Fruit fly (Drosophila melanogaster) whole organism, embryonic: ENCODE data around the gene CG6136.

Experiments
- ATbp ChIP-seq: fragments of 200-800 bp; sonication (Bioruptor generic); optimal IDR thresholded peaks from 2 replicates; lab custom pipeline; 2017; ENCODE audit warnings: missing biosample characterization, mild to moderate bottlenecking, missing genetic modification characterization, missing genetic modification reagents
- Awh ChIP-seq: fragments of 200-800 bp; sonication (Bioruptor generic); IDR thresholded peaks from 2 replicates; pipeline ENCODE4, ENCODE4 v1.3.6; 2022; ENCODE audit warnings: missing biosample characterization, missing genetic modification characterization
- CG10431 ChIP-seq: fragments of 200-800 bp; sonication (Bioruptor generic); optimal IDR thresholded peaks from 3 replicates; lab custom pipeline; 2018; ENCODE audit warnings: missing biosample characterization, mild to moderate bottlenecking, missing genetic modification characterization
- CG11560 ChIP-seq: fragments of 200-800 bp; sonication (Bioruptor generic); IDR thresholded peaks from 3 replicates; pipeline ENCODE4 v1.3.6; 2022; ENCODE audit warnings: missing biosample characterization, missing genetic modification characterization
- CG14667 ChIP-seq: fragments of 200-800 bp; sonication (Bioruptor generic); IDR thresholded peaks from 2 replicates; pipeline ENCODE4 v1.3.6; 2022; ENCODE audit warnings: missing biosample characterization, missing genetic modification characterization
- CG15073 ChIP-seq: fragments of 200-800 bp; sonication (Bioruptor generic); optimal IDR thresholded peaks from 2 replicates; lab custom pipeline; 2016; ENCODE audit warnings: missing biosample characterization, missing genetic modification characterization
- CG16815 ChIP-seq: fragments of 200-800 bp; sonication (Bioruptor generic); optimal IDR thresholded peaks from 3 replicates; lab custom pipeline; 2017; ENCODE audit warnings: missing biosample characterization, mild to moderate bottlenecking, missing genetic modification characterization
- CG1832 ChIP-seq: fragments of 200-800 bp; sonication (Bioruptor generic); optimal IDR thresholded peaks from 2 replicates; lab custom pipeline; 2017; ENCODE audit warnings: missing biosample characterization, mild to moderate bottlenecking, missing genetic modification characterization, inconsistent platforms
- CG2199 ChIP-seq: fragments of 200-800 bp; sonication (Bioruptor generic); IDR thresholded peaks from 3 replicates; pipeline ENCODE4 v1.3.6; 2022; ENCODE audit warnings: missing biosample characterization, missing genetic modification characterization
- CG31365 ChIP-seq: fragments of 200-800 bp; sonication (Bioruptor generic); optimal IDR thresholded peaks from 2 replicates; lab custom pipeline; 2018; ENCODE audit warnings: missing biosample characterization, mild to moderate bottlenecking, missing genetic modification characterization
- CG31441 ChIP-seq: fragments of 200-800 bp; sonication (Bioruptor generic); IDR thresholded peaks from 2 replicates; pipeline ENCODE4 v1.3.6; 2022; ENCODE audit warnings: missing biosample characterization, missing genetic modification characterization
- CG34224 ChIP-seq: fragments of 200-800 bp; sonication (Bioruptor generic); IDR thresholded peaks from 3 replicates; pipeline ENCODE4 v1.3.6; 2022; ENCODE audit warnings: missing biosample characterization, missing genetic modification characterization; ENCODE audit not compliant: partially characterized antibody
- CG34376 ChIP-seq: fragments of 200-800 bp; sonication (Bioruptor generic); optimal IDR thresholded peaks from 2 replicates; lab custom pipeline; 2018; ENCODE audit warnings: missing biosample characterization, mild to moderate bottlenecking, missing genetic modification characterization
- CG3995 ChIP-seq: fragments of 200-800 bp; sonication (Bioruptor generic); optimal IDR thresholded peaks from 3 replicates; lab custom pipeline; 2016; ENCODE audit warnings: missing biosample characterization, missing genetic modification characterization
- CG4282 ChIP-seq: fragments of 200-800 bp; sonication (Bioruptor generic); optimal IDR thresholded peaks from 2 replicates; lab custom pipeline; 2016; ENCODE audit warnings: missing biosample characterization, missing genetic modification characterization
- CG5180 ChIP-seq: fragments of 200-800 bp; sonication (Bioruptor generic); optimal IDR thresholded peaks from 3 replicates; lab custom pipeline; 2017; ENCODE audit warnings: missing biosample characterization, missing genetic modification characterization, mild to moderate bottlenecking, moderate library complexity, missing genetic modification reagents
- CG6654 ChIP-seq: fragments of 200-800 bp; sonication (Bioruptor generic); optimal IDR thresholded peaks from 2 replicates; lab custom pipeline; 2017; ENCODE audit warnings: missing biosample characterization, mild to moderate bottlenecking, missing genetic modification characterization
- CG7271 ChIP-seq: fragments of 200-800 bp; sonication (Bioruptor generic); optimal IDR thresholded peaks from 2 replicates; lab custom pipeline; 2018; ENCODE audit warnings: missing biosample characterization, mild to moderate bottlenecking, missing genetic modification characterization, moderate library complexity
- CG9609 ChIP-seq: fragments of 200-800 bp; sonication (Bioruptor generic); optimal IDR thresholded peaks from 3 replicates; lab custom pipeline; 2016; ENCODE audit warnings: missing biosample characterization, missing genetic modification characterization
- CG9817 ChIP-seq: fragments of 200-800 bp; sonication (Bioruptor generic); optimal IDR thresholded peaks from 2 replicates; lab custom pipeline; 2018; ENCODE audit warnings: missing biosample characterization, mild to moderate bottlenecking, missing genetic modification characterization, moderate library complexity
- Dip2 ChIP-seq: fragments of 200-800 bp; sonication (Bioruptor generic); IDR thresholded peaks from 2 replicates; pipeline ENCODE4 v1.3.6; 2022; ENCODE audit warnings: missing biosample characterization, missing genetic modification characterization
- Doc2 ChIP-seq: fragments of 200-800 bp; sonication (Bioruptor generic); IDR thresholded peaks from 2 replicates; pipeline ENCODE4 v1.3.6; 2022; ENCODE audit warnings: missing biosample characterization, missing genetic modification characterization
- Fer1 ChIP-seq: fragments of 200-800 bp; sonication (Bioruptor generic); optimal IDR thresholded peaks from 2 replicates; lab custom pipeline; 2017; ENCODE audit warnings: missing biosample characterization, mild to moderate bottlenecking, missing genetic modification characterization
- Hr78 ChIP-seq, 2 experiments: fragments of 200-800 bp in 1 of 2; fragments of >200 bp in 1 of 2; sonication (Bioruptor generic) in 1 of 2; optimal IDR thresholded peaks; 2 replicates each; lab custom pipeline; 2017 to 2019; ENCODE audit warnings: missing biosample characterization in 2 of 2, missing genetic modification characterization in 2 of 2, mild to moderate bottlenecking in 1 of 2, moderate library complexity in 1 of 2
- Neu2 ChIP-seq: fragments of 200-800 bp; sonication (Bioruptor generic); optimal IDR thresholded peaks from 3 replicates; lab custom pipeline; 2016; ENCODE audit warnings: missing biosample characterization, missing genetic modification characterization, borderline replicate concordance
- Nf-YB ChIP-seq: fragments of 200-800 bp; sonication (Bioruptor generic); optimal IDR thresholded peaks from 3 replicates; lab custom pipeline; 2019; ENCODE audit warnings: missing biosample characterization, mild to moderate bottlenecking, missing genetic modification characterization, moderate library complexity
- Opbp ChIP-seq: fragments of 200-800 bp; sonication (Bioruptor generic); IDR thresholded peaks from 3 replicates; pipeline ENCODE4 v1.3.6; 2022; ENCODE audit warnings: missing biosample characterization, missing genetic modification characterization; ENCODE audit not compliant: partially characterized antibody
- Optix ChIP-seq: fragments of 200-800 bp; sonication (Bioruptor generic); IDR thresholded peaks from 3 replicates; pipeline ENCODE4 v1.3.6; 2022; ENCODE audit warnings: missing biosample characterization, missing genetic modification characterization
- Ssrp ChIP-seq: fragments of 200-800 bp; sonication (Bioruptor generic); optimal IDR thresholded peaks from 2 replicates; lab custom pipeline; 2018; ENCODE audit warnings: missing biosample characterization, mild to moderate bottlenecking, missing genetic modification characterization, moderate library complexity
- chif ChIP-seq, 2 experiments: fragments of 200-800 bp; sonication (Bioruptor generic); optimal IDR thresholded peaks; 3 replicates each; lab custom pipeline; 2016; ENCODE audit warnings: missing biosample characterization in 2 of 2, missing genetic modification characterization in 2 of 2
- da ChIP-seq: fragments of 200-800 bp; sonication (Bioruptor generic); optimal IDR thresholded peaks from 2 replicates; lab custom pipeline; 2016; ENCODE audit warnings: missing biosample characterization, missing genetic modification characterization
- ewg ChIP-seq: fragments of 200-800 bp; sonication (Bioruptor generic); optimal IDR thresholded peaks from 3 replicates; lab custom pipeline; 2017; ENCODE audit warnings: mild to moderate bottlenecking, missing biosample characterization, missing genetic modification reagents, missing genetic modification characterization
- exex ChIP-seq: fragments of 200-800 bp; sonication (Bioruptor generic); optimal IDR thresholded peaks from 4 replicates; lab custom pipeline; 2018; ENCODE audit warnings: missing biosample characterization, mild to moderate bottlenecking, missing genetic modification characterization, moderate library complexity
- fd102C ChIP-seq: fragments of 200-800 bp; sonication (Bioruptor generic); optimal IDR thresholded peaks from 2 replicates; lab custom pipeline; 2018; ENCODE audit warnings: missing biosample characterization, mild to moderate bottlenecking, missing genetic modification characterization, moderate library complexity
- fru ChIP-seq: fragments of >200 bp; optimal IDR thresholded peaks from 2 replicates; lab custom pipeline; 2017
- ham ChIP-seq: fragments of 200-800 bp; sonication (Bioruptor generic); IDR thresholded peaks from 2 replicates; pipeline ENCODE4 v1.3.6; 2022; ENCODE audit warnings: missing biosample characterization, missing genetic modification characterization
- hbn ChIP-seq: fragments of 200-800 bp; sonication (Bioruptor generic); IDR thresholded peaks from 2 replicates; pipeline ENCODE4 v1.3.6; 2022; ENCODE audit warnings: missing biosample characterization, missing genetic modification characterization; ENCODE audit not compliant: partially characterized antibody
- hth ChIP-seq: fragments of >200 bp; optimal IDR thresholded peaks from 2 replicates; lab custom pipeline; 2017; ENCODE audit warnings: inconsistent platforms
- lmd ChIP-seq: fragments of 200-800 bp; sonication (Bioruptor generic); IDR thresholded peaks from 2 replicates; pipeline ENCODE4 v1.3.6; 2022; ENCODE audit warnings: missing biosample characterization, missing genetic modification characterization
- luna ChIP-seq: fragments of 200-800 bp; sonication (Bioruptor generic); optimal IDR thresholded peaks from 2 replicates; lab custom pipeline; 2016; ENCODE audit warnings: missing biosample characterization, missing genetic modification characterization
- oc ChIP-seq: fragments of 200-800 bp; sonication (Bioruptor generic); optimal IDR thresholded peaks from 2 replicates; lab custom pipeline; 2018; ENCODE audit warnings: missing biosample characterization, mild to moderate bottlenecking, missing genetic modification characterization, moderate library complexity
- row ChIP-seq: fragments of 200-800 bp; sonication (Bioruptor generic); IDR thresholded peaks from 3 replicates; pipeline ENCODE4 v1.3.6; 2022; ENCODE audit warnings: missing biosample characterization, missing genetic modification characterization
- slp2 ChIP-seq: fragments of 200-800 bp; sonication (Bioruptor generic); optimal IDR thresholded peaks from 2 replicates; lab custom pipeline; 2016; ENCODE audit warnings: missing biosample characterization, missing genetic modification characterization
- sob ChIP-seq: fragments of 200-800 bp; sonication (Bioruptor generic); IDR thresholded peaks from 2 replicates; pipeline ENCODE4 v1.3.6; 2022; ENCODE audit warnings: missing biosample characterization, missing genetic modification characterization
- tap ChIP-seq: fragments of 200-800 bp; optimal IDR thresholded peaks from 3 replicates; lab custom pipeline; 2019; ENCODE audit warnings: missing biosample characterization, mild to moderate bottlenecking, missing genetic modification characterization, moderate library complexity
- tll ChIP-seq, 2 experiments: fragments of 200-800 bp in 1 of 2; fragments of >200 bp in 1 of 2; sonication (Bioruptor generic) in 1 of 2; optimal IDR thresholded peaks; 2 replicates each; lab custom pipeline; 2017 to 2019; ENCODE audit warnings: missing biosample characterization in 2 of 2, missing genetic modification characterization in 2 of 2, mild to moderate bottlenecking in 1 of 2, moderate library complexity in 1 of 2
- tup ChIP-seq: fragments of 200-800 bp; sonication (Bioruptor generic); optimal IDR thresholded peaks from 2 replicates; lab custom pipeline; 2016; ENCODE audit warnings: missing biosample characterization, mild to moderate bottlenecking, missing genetic modification characterization, moderate library complexity
- vfl ChIP-seq: fragments of 200-800 bp; sonication (Bioruptor generic); optimal IDR thresholded peaks from 2 replicates; lab custom pipeline; 2016; ENCODE audit warnings: missing biosample characterization, missing genetic modification characterization
- vnd ChIP-seq: fragments of 200-800 bp; sonication (Bioruptor generic); IDR thresholded peaks from 3 replicates; pipeline ENCODE4 v1.3.6; 2022; ENCODE audit warnings: missing biosample characterization, missing genetic modification characterization; ENCODE audit not compliant: partially characterized antibody
- wor ChIP-seq: fragments of 200-800 bp; sonication (Bioruptor generic); IDR thresholded peaks from 2 replicates; pipeline ENCODE4 v1.3.6; 2022; ENCODE audit warnings: missing biosample characterization, missing genetic modification characterization
- zen2 ChIP-seq: fragments of 200-800 bp; sonication (Bioruptor generic); IDR thresholded peaks from 3 replicates; pipeline ENCODE4 v1.3.6; 2022; ENCODE audit warnings: missing biosample characterization, missing genetic modification characterization; ENCODE audit not compliant: partially characterized antibody

The CG6136 gene

DNA sequence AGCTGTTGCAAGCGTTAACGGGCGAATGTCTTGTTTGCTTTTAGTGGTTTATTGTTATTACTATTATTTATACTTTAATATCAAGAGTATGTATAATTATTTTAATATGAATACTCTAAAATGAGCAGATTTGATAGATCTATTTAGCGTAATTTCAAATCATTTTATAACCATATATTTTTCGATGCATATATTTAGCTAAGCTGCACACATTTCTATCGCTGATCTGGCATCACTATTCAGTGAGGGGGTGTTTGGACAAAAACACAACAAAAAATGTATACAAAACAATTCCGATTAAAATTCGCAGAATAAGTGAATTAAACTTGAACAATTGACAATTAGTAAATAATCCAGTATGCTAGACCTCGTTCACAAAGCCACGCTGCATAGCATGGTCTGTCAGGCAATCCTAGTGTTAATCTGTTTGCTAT is 21.0 kb downstream of the CG6136 start, which contains the start of the genes Trs33 and Tmtc4 (continued):
- TF ChIP-seq CG11560 (tag; lab: Robert Waterston, UW) (no peak), luna (GFP tag; lab: Kevin White, UChicago) (no peak), ATbp (GFP tag; lab: Kevin White, UChicago) (no peak), sob (GFP tag; lab: Robert Waterston, UW) (no peak), CG10431 (GFP tag; lab: Kevin White, UChicago) (peak; percentile 3), chif (GFP tag; optimal IDR thresholded peaks at IDR 0.05; lab: Kevin White, UChicago) (no peak), Doc2 (GFP tag; lab: Robert Waterston, UW) (no peak), CG4282 (GFP tag; lab: Kevin White, UChicago) (no peak), CG9609 (GFP tag; lab: Kevin White, UChicago) (no peak), row (GFP tag; lab: Robert Waterston, UW) (peak; percentile 85), Fer1 (GFP tag; lab: Kevin White, UChicago) (peak; percentile 56), tap (tag; lab: Kevin White, UChicago) (no peak), CG14667 (GFP tag; lab: Robert Waterston, UW) (no peak), CG31441 (GFP tag; lab: Robert Waterston, UW) (peak; percentile 49; the same call in 1 of the 2 replicates), Ssrp (tag; lab: Kevin White, UChicago) (no peak), CG7271 (no peak), fd102C (GFP tag; lab: Kevin White, UChicago) (no peak), Awh (no peak), lmd (GFP tag; lab: Robert Waterston, UW) (no peak), Nf-YB (GFP tag; lab: Kevin White, UChicago) (no peak), CG5180 (peak; percentile 70), zen2 (no peak), tup (no peak), CG2199 (GFP tag; lab: Robert Waterston, UW) (no peak), oc (tag; lab: Kevin White, UChicago) (peak; percentile 46), CG9817 (tag; lab: Kevin White, UChicago) (peak; percentile 53), CG34224 (GFP tag; lab: Robert Waterston, UW) (no peak), hbn (GFP tag; lab: Robert Waterston, UW) (no peak; the same call in 1 of the 2 replicates), tll (GFP tag; optimal IDR thresholded peaks at IDR 0.05; lab: Kevin White, UChicago) (no peak), CG1832 (no peak), Optix (GFP tag; lab: Robert Waterston, UW) (no peak), vnd (no peak), exex (peak; percentile 22), fru (lab: Kevin White, UChicago) (no peak), vfl (GFP tag; lab: Kevin White, UChicago) (no peak), CG3995 (GFP tag; lab: Kevin White, UChicago) (no peak), CG16815 (no peak), hth (lab: Kevin White, UChicago) (no peak), CG6654 (GFP tag; lab: Kevin White, UChicago) (no peak), wor (no peak), CG15073 (no peak), CG34376 (GFP tag; lab: Kevin White, UChicago) (peak; percentile 15), Dip2 (no peak), Neu2 (GFP tag; lab: Kevin White, UChicago) (no peak), ewg (GFP tag; lab: Kevin White, UChicago) (no peak), CG31365 (tag; lab: Kevin White, UChicago) (no peak), Opbp (GFP tag; lab: Robert Waterston, UW) (no peak), slp2 (no peak), Hr78 (GFP tag; optimal IDR thresholded peaks at IDR 0.05; lab: Kevin White, UChicago) (no peak), ham (GFP tag; lab: Robert Waterston, UW) (no peak), da (no peak)
